Worm (Caenorhabditis elegans): ENCODE results near the gene clc-10.

Gene clc-10

DNA sequence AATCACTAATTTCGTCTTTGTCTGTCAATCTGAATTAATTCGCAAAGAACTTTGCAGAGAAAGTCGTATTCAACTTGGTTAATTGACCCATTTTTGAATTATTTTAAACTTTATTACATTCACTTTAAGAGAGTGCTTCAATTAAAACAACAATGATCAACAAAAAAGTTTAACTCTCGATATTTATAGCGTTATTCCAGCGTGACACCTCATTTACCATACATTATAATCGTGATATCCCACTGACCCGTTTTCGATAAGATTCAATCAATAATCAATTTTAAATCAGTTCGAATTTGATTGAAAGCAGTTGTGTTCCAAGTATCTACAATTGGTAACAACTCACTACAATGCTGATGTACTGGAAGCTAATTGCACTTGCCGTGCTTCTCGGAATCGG lies at the start of gene clc-10:
Gene clc-10 (plus strand): TSS at position 301 of the 400 bp plus-strand sequence.
- no peak for TF ChIP-seq unc-62 (GFP tag; optimal IDR thresholded peaks at IDR 0.05)

DNA sequence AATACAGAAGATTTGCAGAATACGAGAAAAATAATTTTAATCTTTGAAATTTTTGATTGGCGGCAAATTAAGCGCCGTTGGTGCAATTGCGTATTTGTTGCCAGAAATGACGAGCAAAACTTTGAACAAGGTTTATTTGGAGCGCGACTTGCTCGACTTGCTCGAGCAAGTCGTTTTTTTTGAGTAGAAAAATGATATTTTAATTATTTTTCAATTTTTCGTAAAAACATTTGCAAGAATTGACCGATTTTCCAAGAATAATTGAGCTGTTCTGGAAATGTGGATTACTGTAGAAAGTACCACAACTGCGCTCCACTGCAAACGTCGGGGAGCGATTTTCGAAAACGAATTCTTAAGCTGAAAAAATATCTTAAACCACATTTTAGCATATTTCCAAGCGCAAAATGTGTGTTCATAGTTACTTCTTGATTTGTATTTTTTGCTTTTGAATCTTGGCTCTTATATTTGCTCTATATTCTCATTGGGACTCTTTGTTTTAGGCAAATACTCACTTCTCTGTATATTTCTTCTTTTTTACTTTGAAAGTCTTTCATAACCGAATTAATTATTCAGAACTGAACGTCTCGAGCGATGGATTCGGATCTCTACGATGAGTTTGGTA lies 47.8 kb upstream of the clc-10 start, which contains the start of the genes gcna-1 and eftu-2:
Gene gcna-1 (minus strand): TSS at position 96 of the 622 bp plus-strand sequence.
Gene eftu-2 (plus strand): TSS at position 572 of the 622 bp plus-strand sequence.
- no peak for TF ChIP-seq unc-62 (GFP tag; optimal IDR thresholded peaks at IDR 0.05)

DNA sequence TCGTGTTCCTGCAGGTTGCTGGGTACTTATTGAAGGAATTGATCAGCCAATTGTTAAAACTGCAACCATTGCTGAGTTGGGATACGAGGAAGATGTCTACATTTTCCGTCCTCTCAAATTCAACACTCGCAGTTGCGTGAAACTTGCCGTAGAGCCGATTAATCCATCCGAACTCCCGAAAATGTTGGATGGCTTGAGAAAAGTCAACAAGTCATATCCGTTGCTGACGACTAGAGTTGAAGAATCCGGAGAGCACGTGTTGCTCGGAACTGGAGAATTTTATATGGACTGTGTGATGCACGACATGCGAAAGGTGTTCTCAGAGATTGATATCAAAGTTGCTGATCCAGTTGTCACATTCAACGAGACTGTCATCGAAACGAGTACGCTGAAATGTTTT lies 45.6 kb upstream of the clc-10 start:
- TF ChIP-seq unc-62 (GFP tag; optimal IDR thresholded peaks at IDR 0.05), result no peak

DNA sequence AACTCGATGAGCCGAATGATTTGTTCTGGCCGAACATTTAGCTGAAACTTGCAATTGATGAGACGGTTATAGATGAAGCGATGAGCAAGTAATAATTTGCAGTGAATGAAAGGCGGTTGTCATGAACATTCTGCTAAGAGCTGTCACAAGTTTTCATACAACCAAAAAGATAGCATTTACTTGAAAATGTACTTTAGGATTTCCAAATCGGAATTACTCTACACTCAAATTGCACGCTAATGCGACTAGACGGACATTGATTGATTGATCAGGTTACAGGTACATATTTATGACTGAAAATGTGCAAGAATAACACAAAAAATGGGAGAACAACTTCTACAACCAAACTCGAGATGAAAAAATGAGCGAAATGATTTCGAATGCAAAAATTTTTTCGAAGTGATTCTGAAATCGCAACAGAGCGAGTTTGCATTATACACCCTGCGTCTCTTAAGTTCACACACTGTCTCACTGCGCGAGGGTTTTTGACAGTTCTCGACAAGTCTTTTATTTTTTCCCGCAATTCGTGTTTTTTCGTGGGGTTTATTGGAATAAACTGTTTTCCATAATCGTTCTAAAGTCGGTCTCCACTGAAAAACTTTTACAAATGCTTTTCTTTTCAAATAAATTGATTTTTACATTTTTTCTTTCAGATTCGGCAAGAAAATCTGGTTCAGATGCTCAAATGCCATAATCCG lies 37.2 kb upstream of the clc-10 start, which contains the start of the genes npp-10 and cyk-3:
Gene npp-10 (minus strand): TSS at position 51 of the 698 bp plus-strand sequence.
Gene cyk-3 (plus strand): TSS at position 648 of the 698 bp plus-strand sequence.
- TF ChIP-seq unc-62 (GFP tag; optimal IDR thresholded peaks at IDR 0.05), result no peak

ce11 chrIII:6028432-6028831 lies 28.4 kb upstream of the clc-10 start, which contains the start of gene tbx-7:
Gene tbx-7 (minus strand): TSS chrIII:6028532.
- TF ChIP-seq unc-62 (GFP tag; optimal IDR thresholded peaks at IDR 0.05), result no peak

DNA sequence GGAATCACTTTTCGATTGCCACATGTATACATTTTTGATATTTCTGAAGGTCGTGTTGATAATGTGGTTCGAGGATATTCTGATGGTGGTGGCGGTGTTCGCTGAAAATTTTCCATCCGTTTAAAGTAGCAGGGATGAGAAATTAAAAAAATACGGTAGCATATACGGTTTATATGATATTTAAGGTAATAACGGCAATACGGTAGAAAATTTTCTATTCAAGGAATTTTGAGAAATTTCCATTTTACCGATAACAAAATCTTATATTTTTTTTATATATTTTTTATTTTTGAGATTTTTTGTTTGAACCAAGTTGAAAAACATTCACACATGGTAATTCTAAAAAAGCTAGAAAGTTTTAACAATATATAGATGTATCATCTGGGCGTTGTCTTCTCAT lies 26.4 kb upstream of the clc-10 start, which contains the start of gene ZK328.6:
Gene ZK328.6 (minus strand): TSS at position 101 of the 400 bp plus-strand sequence.
- TF ChIP-seq unc-62 (GFP tag; optimal IDR thresholded peaks at IDR 0.05), result no peak

ce11 chrIII:6039370-6039769 lies 17.5 kb upstream of the clc-10 start, which contains the start of gene ift-139:
Gene ift-139 (minus strand): TSS chrIII:6039470.
- no peak for TF ChIP-seq unc-62 (GFP tag; optimal IDR thresholded peaks at IDR 0.05)

DNA sequence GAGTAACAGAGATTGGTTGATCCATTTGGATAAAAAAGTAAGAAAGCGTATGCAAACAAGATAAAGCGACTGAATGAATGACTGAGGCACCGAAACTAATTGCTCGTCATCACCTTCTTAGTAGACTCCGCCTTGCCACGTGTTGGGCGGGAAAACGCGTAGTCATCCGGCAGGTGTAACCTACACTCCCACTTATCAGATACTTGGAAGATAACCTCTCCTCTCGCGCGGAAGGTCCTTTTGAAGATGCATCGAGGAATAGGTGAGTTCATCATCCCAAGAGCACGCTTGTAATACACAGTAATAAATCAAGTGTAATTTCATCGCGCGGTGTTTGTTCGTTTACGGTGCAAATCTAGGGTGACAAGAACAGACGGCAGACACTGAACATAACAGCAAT lies 10.0 kb upstream of the clc-10 start, which contains the start of gene tbx-11:
Gene tbx-11 (minus strand): TSS at position 101 of the 400 bp plus-strand sequence.
- no peak for TF ChIP-seq unc-62 (GFP tag; optimal IDR thresholded peaks at IDR 0.05)

DNA sequence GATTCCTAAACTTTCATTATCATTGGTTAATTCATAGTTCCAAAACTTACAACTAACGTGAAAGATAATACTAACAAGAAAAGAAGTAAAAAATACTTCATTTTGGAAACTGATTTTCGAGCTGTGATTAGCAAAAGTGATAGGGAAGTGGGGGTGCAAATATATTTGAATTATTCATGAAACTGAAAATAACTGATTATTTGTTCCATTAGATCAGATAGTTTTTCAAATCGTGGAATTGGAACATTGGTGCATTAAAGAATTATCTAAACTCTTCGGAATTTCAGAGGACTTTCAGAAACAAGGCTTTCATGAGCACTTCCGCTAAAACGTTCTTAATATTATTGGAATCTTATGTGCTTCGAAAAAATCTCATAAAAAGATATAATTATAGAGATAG lies 1.2 kb upstream of the clc-10 start, which contains the start of gene F40H6.5:
Gene F40H6.5 (minus strand): TSS at position 101 of the 400 bp plus-strand sequence.
- TF ChIP-seq unc-62 (GFP tag; optimal IDR thresholded peaks at IDR 0.05), result no peak

- TF ChIP-seq unc-62 (GFP tag; optimal IDR thresholded peaks at IDR 0.05), result no peak
Observed at ce11 chrIII:6056179-6056578, 691 bp upstream of the clc-10 start.

DNA sequence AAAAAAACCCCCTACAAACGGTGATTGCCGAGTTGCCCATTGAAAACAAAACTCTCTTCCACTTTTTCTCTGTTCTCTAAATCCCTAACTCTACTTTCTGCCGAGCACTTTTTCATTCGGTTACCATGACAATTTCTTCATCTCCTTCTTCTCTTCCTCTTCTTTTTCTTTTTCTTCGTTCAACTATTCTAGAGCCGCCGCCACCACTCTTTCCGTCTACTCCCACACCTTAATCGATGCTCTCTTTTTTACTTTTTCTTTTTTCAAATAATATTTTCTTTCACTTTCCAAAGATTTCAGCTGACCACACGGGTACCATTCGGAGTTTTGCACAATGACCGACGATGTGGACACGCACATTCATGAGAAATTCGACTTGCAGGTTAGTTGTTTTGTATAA lies 10.7 kb downstream of the clc-10 start, which contains the start of gene mapk-15:
Gene mapk-15 (plus strand): TSS at position 301 of the 400 bp plus-strand sequence.
- no peak for TF ChIP-seq unc-62 (GFP tag; optimal IDR thresholded peaks at IDR 0.05)

- TF ChIP-seq unc-62 (GFP tag; optimal IDR thresholded peaks at IDR 0.05), result no peak
Observed at ce11 chrIII:6072937-6073336, 16.1 kb downstream of the clc-10 start.

DNA sequence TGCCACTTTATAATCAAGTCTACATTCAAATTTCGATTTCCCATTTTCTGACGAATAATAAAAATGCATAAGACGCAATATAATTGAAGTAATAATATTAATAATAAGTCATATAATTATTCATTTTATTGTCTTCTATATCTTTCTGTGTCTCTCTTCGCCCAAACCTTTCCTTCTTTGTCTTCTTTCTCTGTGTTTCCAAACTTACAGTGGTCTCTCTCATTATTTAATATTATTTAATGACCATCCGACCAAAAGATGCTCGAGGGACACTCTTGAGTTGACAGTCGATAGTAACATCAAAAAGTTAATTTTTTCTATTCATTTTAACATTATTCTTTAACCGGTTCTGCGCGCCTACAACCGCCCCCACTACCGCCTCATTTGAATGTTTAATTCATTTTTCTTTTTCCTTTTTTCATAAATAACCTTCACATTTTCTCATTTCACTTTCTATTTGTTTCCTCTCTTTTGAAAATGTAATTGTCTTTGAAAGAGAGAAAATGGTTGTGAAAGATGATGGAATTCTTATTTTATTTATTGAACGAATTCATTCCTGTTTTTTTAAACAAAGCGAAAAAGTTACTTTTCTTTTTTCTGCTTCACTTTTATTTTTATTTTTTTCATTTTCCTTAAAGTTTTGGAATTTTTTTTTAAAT lies 16.9 kb downstream of the clc-10 start:
- TF ChIP-seq unc-62 (GFP tag; optimal IDR thresholded peaks at IDR 0.05), result no peak

ce11 chrIII:6077973-6078372 lies 21.1 kb downstream of the clc-10 start:
- TF ChIP-seq unc-62 (GFP tag; optimal IDR thresholded peaks at IDR 0.05), result no peak

- TF ChIP-seq unc-62 (GFP tag; optimal IDR thresholded peaks at IDR 0.05), result no peak
Observed at ce11 chrIII:6078917-6079316, 22.0 kb downstream of the clc-10 start.

- TF ChIP-seq unc-62 (GFP tag; optimal IDR thresholded peaks at IDR 0.05), result no peak
Observed at ce11 chrIII:6080263-6080662, 23.4 kb downstream of the clc-10 start, which contains the start of gene attf-4. Gene attf-4 (plus strand): TSS chrIII:6080563.
